Worm (Caenorhabditis elegans): ENCODE results near the gene nhr-15.

Gene nhr-15

DNA sequence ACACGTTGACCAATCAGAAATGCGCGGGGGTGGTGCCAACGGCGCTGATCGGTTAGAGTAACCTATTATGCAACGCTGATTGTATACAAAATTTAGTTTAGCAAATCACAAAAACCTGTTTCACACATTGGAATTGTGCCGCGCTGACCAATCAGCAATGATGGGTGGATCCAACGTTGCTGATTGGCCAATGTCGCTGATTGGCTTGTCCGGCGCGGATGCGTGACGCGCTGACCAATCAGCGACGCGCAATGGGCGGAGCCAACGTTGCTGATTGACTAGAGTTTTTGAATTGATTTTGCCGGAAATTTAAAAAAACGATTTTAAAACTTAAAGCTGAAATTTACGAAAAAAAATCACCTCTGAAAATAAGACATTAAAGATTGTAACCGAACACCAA, 27.2 kb upstream of the nhr-15 start:
- TF ChIP-seq hmg-4 (GFP tag; optimal IDR thresholded peaks at IDR 0.05) (no peak), sea-1 (GFP tag; conservative IDR thresholded peaks at IDR 0.05) (no peak), tra-4 (tag; optimal IDR thresholded peaks at IDR 0.05) (no peak), ceh-13 (GFP tag; optimal IDR thresholded peaks at IDR 0.05) (no peak), ama-1 (optimal IDR thresholded peaks at IDR 0.05) (no peak), B0310.2 (tag; optimal IDR thresholded peaks at IDR 0.05) (no peak), aly-1 (tag; optimal IDR thresholded peaks at IDR 0.05) (no peak), scrt-1 (GFP tag; IDR thresholded peaks at IDR 0.05) (no peak), flt-1 (GFP tag; IDR thresholded peaks at IDR 0.05) (no peak), tbx-37 (GFP tag; conservative IDR thresholded peaks at IDR 0.05) (no peak), hnd-1 (tag; optimal IDR thresholded peaks at IDR 0.05) (no peak), ets-7 (tag; optimal IDR thresholded peaks at IDR 0.05) (no peak), ceh-36 (tag; optimal IDR thresholded peaks at IDR 0.05) (no peak), tbx-11 (GFP tag; IDR thresholded peaks at IDR 0.05) (no peak), hmbx-1 (tag; optimal IDR thresholded peaks at IDR 0.05) (no peak), pes-1 (GFP tag; IDR thresholded peaks at IDR 0.05) (no peak), F13C5.2 (tag; optimal IDR thresholded peaks at IDR 0.05) (no peak)

DNA sequence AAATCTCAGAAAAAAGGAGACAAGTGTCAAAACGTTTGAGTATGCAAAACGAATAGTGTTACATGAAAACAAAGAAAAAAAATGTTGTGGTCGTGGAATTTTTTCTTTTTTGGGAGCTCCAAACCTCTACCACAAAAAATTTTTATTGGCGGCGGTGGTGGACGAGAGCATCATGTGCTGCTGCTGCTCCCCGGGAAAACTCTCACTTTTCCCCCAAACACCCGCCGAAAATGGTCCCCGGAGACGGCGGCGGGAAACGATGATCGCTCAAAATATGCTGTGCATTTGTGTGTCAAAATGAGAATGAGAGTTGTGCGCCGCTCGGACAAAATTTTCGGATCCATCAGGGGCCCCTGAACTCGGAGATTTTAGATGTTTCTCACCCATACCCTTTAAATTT, 16.7 kb upstream of the nhr-15 start:
- TF ChIP-seq hmbx-1 (tag; optimal IDR thresholded peaks at IDR 0.05) (no peak), ama-1 (optimal IDR thresholded peaks at IDR 0.05) (no peak), flt-1 (GFP tag; IDR thresholded peaks at IDR 0.05) (no peak), tbx-37 (GFP tag; conservative IDR thresholded peaks at IDR 0.05) (no peak), pes-1 (GFP tag; IDR thresholded peaks at IDR 0.05) (no peak)

DNA sequence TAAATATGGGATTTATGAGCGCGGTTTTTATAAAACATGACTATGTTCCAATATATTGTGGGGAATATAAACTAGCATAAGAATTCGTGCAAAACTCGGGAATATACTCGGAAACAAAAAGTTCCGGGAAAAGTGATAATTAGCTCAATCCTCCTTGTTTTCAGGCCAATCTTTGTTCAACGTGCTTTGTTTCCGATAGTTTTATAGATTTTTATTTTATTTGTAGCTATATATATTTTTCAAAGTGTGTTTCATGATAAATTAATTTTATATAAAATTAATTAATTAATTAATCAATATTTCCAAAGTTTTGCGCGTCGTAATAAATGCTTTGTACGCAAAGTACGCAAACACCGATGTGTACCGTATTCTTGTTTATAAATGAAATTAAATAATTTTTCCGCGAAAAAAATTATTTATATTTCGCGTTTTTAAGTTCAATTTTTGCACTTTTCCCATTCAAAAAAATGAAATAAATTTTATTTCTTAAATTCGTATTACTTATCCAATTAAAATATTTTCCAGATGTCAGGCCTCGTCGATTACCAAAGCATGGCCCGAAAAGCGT, 15.0 kb upstream of the nhr-15 start, which contains the start of gene F33E11.2:
Gene F33E11.2 (plus strand): TSS at position 524 of the 568 bp plus-strand sequence.
- TF ChIP-seq hmbx-1 (tag; optimal IDR thresholded peaks at IDR 0.05) = no peak
- no peak for TF ChIP-seq scrt-1 (GFP tag; IDR thresholded peaks at IDR 0.05)
- no peak for TF ChIP-seq sea-1 (GFP tag; conservative IDR thresholded peaks at IDR 0.05)
- TF ChIP-seq hnd-1 (tag; optimal IDR thresholded peaks at IDR 0.05) = no peak
- TF ChIP-seq tbx-11 (GFP tag; IDR thresholded peaks at IDR 0.05) = no peak
- no peak for TF ChIP-seq pes-1 (GFP tag; IDR thresholded peaks at IDR 0.05)

DNA sequence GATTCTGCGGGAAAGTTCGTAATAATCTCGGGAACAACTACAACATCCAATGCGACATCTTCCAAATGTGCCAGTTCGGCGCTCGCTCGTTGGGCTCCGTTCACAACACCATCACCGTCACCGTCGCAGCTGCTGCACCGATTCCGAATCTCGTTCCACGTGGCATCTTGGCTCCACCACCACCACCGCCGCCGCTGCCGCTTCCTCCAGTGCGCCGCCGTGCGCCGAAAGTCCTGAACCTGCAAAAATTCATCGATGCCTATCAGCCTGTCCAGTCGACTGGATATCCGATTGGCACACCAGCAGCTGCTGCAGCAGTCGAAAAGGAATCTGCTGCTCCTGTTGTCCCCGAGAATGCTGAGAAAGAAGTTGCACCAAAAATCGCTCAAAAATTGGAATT, 14.1 kb upstream of the nhr-15 start:
- TF ChIP-seq aly-1 (tag; optimal IDR thresholded peaks at IDR 0.05) (peak; percentile 32), ceh-36 (tag; optimal IDR thresholded peaks at IDR 0.05) (no peak)

DNA sequence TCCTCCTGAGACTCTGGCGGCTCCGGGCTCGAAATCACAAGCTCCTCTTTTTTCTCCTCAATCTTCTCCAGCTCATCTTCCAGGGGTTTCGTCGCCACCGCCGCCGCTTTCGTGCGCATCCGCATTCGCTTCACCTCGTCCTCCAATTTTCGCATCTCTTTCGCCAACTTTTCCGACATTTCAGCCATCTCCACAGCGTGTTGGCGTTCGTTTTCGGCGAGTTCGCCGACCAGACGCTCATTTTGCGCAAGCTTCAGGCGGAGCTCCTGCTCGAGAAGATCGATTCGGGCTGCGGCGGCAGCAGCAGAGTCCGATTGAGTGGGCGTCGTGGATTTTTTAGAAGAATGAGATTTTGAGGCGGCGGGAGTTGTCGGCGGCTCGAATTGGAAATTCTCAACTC, 9.2 kb upstream of the nhr-15 start:
- TF ChIP-seq B0310.2 (tag; optimal IDR thresholded peaks at IDR 0.05) (no peak), hmg-4 (GFP tag; optimal IDR thresholded peaks at IDR 0.05) (no peak), F13C5.2 (tag; optimal IDR thresholded peaks at IDR 0.05) (no peak), scrt-1 (GFP tag; IDR thresholded peaks at IDR 0.05) (no peak), ceh-36 (tag; optimal IDR thresholded peaks at IDR 0.05) (no peak), ama-1 (optimal IDR thresholded peaks at IDR 0.05) (no peak)

DNA sequence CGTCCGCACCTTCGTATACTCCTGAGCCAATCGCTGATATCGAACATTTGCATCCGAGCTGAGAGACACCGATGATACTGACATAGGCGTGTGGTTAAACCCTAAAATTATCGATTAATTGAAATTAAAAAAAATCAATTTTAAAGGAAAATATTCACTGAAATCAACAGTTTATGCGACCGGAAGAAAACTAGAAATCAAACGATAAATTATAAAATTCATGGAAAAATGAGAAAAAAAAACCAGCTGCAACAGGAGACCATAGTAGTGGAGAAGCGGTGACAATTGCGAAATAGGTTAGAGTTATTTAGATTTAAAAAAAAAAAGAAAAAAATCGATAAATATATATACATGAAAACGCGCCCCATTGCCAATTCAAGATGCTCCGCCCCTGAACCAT, 7.9 kb upstream of the nhr-15 start, which contains the start of gene F33E11.3:
Gene F33E11.3 (minus strand): TSS at position 101 of the 400 bp plus-strand sequence.
- TF ChIP-seq hnd-1 (tag; optimal IDR thresholded peaks at IDR 0.05) (no peak), flt-1 (GFP tag; IDR thresholded peaks at IDR 0.05) (no peak), scrt-1 (GFP tag; IDR thresholded peaks at IDR 0.05) (no peak), aly-1 (tag; optimal IDR thresholded peaks at IDR 0.05) (no peak), hmg-4 (GFP tag; optimal IDR thresholded peaks at IDR 0.05) (no peak), F13C5.2 (tag; optimal IDR thresholded peaks at IDR 0.05) (no peak), hmbx-1 (tag; optimal IDR thresholded peaks at IDR 0.05) (no peak), tbx-11 (GFP tag; IDR thresholded peaks at IDR 0.05) (no peak), ceh-36 (tag; optimal IDR thresholded peaks at IDR 0.05) (no peak), tbx-37 (GFP tag; conservative IDR thresholded peaks at IDR 0.05) (no peak), tra-4 (tag; optimal IDR thresholded peaks at IDR 0.05) (no peak), pes-1 (GFP tag; IDR thresholded peaks at IDR 0.05) (no peak), ets-7 (tag; optimal IDR thresholded peaks at IDR 0.05) (no peak)

DNA sequence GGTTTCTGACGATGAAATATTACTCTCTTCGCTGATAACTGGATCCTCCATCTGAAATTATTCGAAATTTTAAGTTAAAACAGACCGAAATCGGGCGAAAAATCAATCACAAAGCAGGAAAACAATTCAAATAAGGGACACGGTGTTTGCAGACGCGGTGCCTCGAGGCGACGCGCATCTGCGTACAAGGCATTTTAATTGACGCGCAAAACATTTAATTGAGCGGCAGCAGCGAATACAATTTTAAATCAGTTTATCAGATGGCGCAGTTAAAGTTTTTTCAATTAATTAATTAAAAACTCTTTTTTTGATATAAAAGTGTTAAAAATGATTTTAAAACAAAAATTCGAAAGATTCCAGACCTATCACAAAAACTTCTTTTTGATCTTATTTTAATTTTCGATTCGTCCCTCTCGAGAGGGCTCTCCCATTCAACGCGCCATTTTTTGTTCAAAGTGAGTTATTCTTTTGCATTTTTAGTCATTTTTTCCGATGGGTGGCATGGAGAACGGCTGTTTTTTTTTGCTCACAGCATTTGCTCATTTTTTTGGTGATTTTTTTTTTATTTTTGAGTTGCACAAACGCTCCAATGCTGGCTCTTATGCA, 933 bp upstream of the nhr-15 start, which contains the start of gene phf-10:
Gene phf-10 (minus strand): TSS at position 81 of the 606 bp plus-strand sequence.
- TF ChIP-seq hmg-4 (GFP tag; optimal IDR thresholded peaks at IDR 0.05) (no peak), ceh-13 (GFP tag; optimal IDR thresholded peaks at IDR 0.05) (no peak), scrt-1 (GFP tag; IDR thresholded peaks at IDR 0.05) (no peak), tbx-11 (GFP tag; IDR thresholded peaks at IDR 0.05) (no peak), sea-1 (GFP tag; conservative IDR thresholded peaks at IDR 0.05) (no peak), aly-1 (tag; optimal IDR thresholded peaks at IDR 0.05) (no peak), ceh-36 (tag; optimal IDR thresholded peaks at IDR 0.05) (no peak), ets-7 (tag; optimal IDR thresholded peaks at IDR 0.05) (no peak), flt-1 (GFP tag; IDR thresholded peaks at IDR 0.05) (no peak), tra-4 (tag; optimal IDR thresholded peaks at IDR 0.05) (no peak), F13C5.2 (tag; optimal IDR thresholded peaks at IDR 0.05) (peak; percentile 56), ama-1 (optimal IDR thresholded peaks at IDR 0.05) (no peak), hnd-1 (tag; optimal IDR thresholded peaks at IDR 0.05) (no peak), pes-1 (GFP tag; IDR thresholded peaks at IDR 0.05) (peak; percentile 56; the same call in 1 of the 2 replicates), tbx-37 (GFP tag; conservative IDR thresholded peaks at IDR 0.05) (no peak), hmbx-1 (tag; optimal IDR thresholded peaks at IDR 0.05) (no peak)

DNA sequence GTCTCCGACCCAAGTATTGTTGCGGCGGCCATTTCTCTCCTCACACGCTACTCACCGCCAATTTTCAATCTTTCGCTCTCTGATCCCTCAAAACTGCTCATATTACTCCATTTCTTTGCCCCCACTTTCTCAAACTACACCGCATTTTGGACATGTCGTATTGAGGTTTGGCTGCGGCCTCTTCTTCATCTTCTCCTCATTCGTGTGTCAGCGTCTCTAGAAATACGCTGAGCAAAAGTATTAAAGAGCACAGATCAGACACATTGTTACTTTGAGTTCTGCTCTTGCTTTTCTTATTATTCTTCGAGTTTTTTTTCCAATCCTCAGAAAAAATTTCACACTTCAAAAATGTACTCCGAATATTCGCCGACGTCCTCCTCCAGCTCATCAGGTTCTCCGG, 7.5 kb downstream of the nhr-15 start:
- TF ChIP-seq tbx-37 (GFP tag; conservative IDR thresholded peaks at IDR 0.05) (no peak), flt-1 (GFP tag; IDR thresholded peaks at IDR 0.05) (no peak), hmg-4 (GFP tag; optimal IDR thresholded peaks at IDR 0.05) (no peak), aly-1 (tag; optimal IDR thresholded peaks at IDR 0.05) (no peak)

All from whole organism, early embryonic.